Fruit fly (Drosophila melanogaster): ENCODE measurements around the gene CG10375.
A peak's percentile ranks its signal among the peaks of the same experiment; 100 is the strongest.

Gene CG10375

DNA sequence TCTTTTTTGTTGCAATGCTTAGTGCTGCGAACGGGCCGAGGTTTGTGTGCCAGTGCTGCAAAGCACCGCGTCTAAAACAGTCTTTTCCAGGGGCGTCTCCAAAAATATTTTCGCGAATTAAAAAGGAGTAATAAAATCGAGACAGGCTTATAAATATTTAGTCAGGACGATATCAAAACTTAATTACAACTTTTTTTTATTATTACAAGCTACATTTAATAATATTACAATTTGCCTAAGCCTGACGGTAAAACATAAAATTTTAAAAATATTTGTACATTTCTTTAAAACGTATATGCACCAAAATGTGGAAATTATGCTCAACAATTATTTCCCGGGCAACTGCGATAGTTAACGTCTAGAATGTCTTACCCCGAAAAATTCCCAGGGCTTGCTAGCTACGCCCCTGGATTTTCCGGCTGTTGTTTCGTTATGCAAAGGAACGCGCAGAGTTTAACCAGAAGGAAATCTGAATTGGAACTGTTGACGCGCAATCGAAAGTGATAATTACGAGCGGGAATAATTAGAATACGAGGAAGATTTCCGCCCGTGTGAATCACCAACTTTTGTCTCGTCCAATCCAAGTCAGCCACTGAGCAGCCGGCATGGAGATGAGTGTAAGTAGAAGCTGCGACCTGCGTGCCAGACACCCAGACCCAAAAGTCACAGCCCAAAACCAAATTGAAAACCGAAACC, 9.5 kb upstream of the CG10375 start, which contains the start of the genes PTPMT1 and Hrd3 (continued):
- TF ChIP-seq tap (tag; optimal IDR thresholded peaks at IDR 0.05) (peak; percentile 96), CG6254 (GFP tag; optimal IDR thresholded peaks at IDR 0.05) (peak; percentile 94), run (tag; optimal IDR thresholded peaks at IDR 0.05) (peak; percentile 95), CG9215 (GFP tag; IDR thresholded peaks at IDR 0.05) (peak; percentile 98), pan (optimal IDR thresholded peaks at IDR 0.05) (no peak), pan (GFP tag; optimal IDR thresholded peaks at IDR 0.05 in 1 of 2, IDR thresholded peaks at IDR 0.05 in 1 of 2) (peak in 1 of 2 experiments; percentile 93), CG34422 (GFP tag; IDR thresholded peaks at IDR 0.05) (peak; percentile 95), lola (GFP tag; optimal IDR thresholded peaks at IDR 0.05) (peak in 1 of 3 experiments; percentile 99), zfh1 (GFP tag; IDR thresholded peaks at IDR 0.05) (peak; percentile 96), Hmx (GFP tag; optimal IDR thresholded peaks at IDR 0.05) (peak; percentile 97), Spps (tag; optimal IDR thresholded peaks at IDR 0.05) (peak; percentile 96), CG33557 (GFP tag; optimal IDR thresholded peaks at IDR 0.05) (peak; percentile 98), CG8290 (GFP tag; optimal IDR thresholded peaks at IDR 0.05) (peak; percentile 95), CG8290 (tag; optimal IDR thresholded peaks at IDR 0.05) (peak; percentile 85 to 96), HmgD (GFP tag; optimal IDR thresholded peaks at IDR 0.05) (peak; percentile 93), CG15073 (GFP tag; optimal IDR thresholded peaks at IDR 0.05) (peak; percentile 89), crol (GFP tag; IDR thresholded peaks at IDR 0.05) (peak; percentile 63; the same call in 1 of the 2 replicates), trh (GFP tag; optimal IDR thresholded peaks at IDR 0.05) (peak; percentile 97), CG1792 (GFP tag; optimal IDR thresholded peaks at IDR 0.05) (peak; percentile 94), NC2β (GFP tag; optimal IDR thresholded peaks at IDR 0.05) (peak; percentile 95), sim (GFP tag; IDR thresholded peaks at IDR 0.05) (peak; percentile 89), CG2712 (tag; optimal IDR thresholded peaks at IDR 0.05) (peak; percentile 99), cas (GFP tag; IDR thresholded peaks at IDR 0.05) (peak; percentile 85), CG42726 (GFP tag; IDR thresholded peaks at IDR 0.05; ENCODE audit: partially characterized antibody) (no peak), ash1 (GFP tag; optimal IDR thresholded peaks at IDR 0.05) (peak; percentile 71), CG18599 (GFP tag; optimal IDR thresholded peaks at IDR 0.05) (peak; percentile 99), CG7928 (GFP tag; optimal IDR thresholded peaks at IDR 0.05) (peak; percentile 82), gce (GFP tag; IDR thresholded peaks at IDR 0.05) (peak; percentile 87; the same call in 2 of the 3 replicates), ranshi (GFP tag; IDR thresholded peaks at IDR 0.05) (peak; percentile 96; the same call in 1 of the 2 replicates), phol (tag; optimal IDR thresholded peaks at IDR 0.05) (peak; percentile 99), crp (GFP tag; optimal IDR thresholded peaks at IDR 0.05) (peak; percentile 27 to 77), CG12219 (GFP tag; optimal IDR thresholded peaks at IDR 0.05) (peak; percentile 94), CG4282 (GFP tag; optimal IDR thresholded peaks at IDR 0.05) (peak; percentile 90), CG2202 (tag; optimal IDR thresholded peaks at IDR 0.05) (peak; percentile 97), Optix (GFP tag; IDR thresholded peaks at IDR 0.05) (peak; percentile 91), HHEX (GFP tag; optimal IDR thresholded peaks at IDR 0.05) (peak; percentile 99), HLH3B (GFP tag; IDR thresholded peaks at IDR 0.05) (peak; percentile 93), dm (GFP tag; optimal IDR thresholded peaks at IDR 0.05) (peak; percentile 92), CG4424 (GFP tag; optimal IDR thresholded peaks at IDR 0.05) (peak; percentile 99), vfl (GFP tag; optimal IDR thresholded peaks at IDR 0.05) (peak; percentile 98), CG17829 (tag; optimal IDR thresholded peaks at IDR 0.05) (peak; percentile 99), Hsf (GFP tag; optimal IDR thresholded peaks at IDR 0.05) (peak; percentile 99), Poxn (GFP tag; IDR thresholded peaks at IDR 0.05) (peak; percentile 88), sr (GFP tag; IDR thresholded peaks at IDR 0.05) (no peak; the same call in 2 of the 3 replicates), ewg (GFP tag; optimal IDR thresholded peaks at IDR 0.05) (peak; percentile 96), Aef1 (GFP tag; IDR thresholded peaks at IDR 0.05) (peak; percentile 95), gcm (GFP tag; optimal IDR thresholded peaks at IDR 0.05) (peak; percentile 97), peb (GFP tag; IDR thresholded peaks at IDR 0.05) (peak; percentile 93), Eip74EF (GFP tag; optimal IDR thresholded peaks at IDR 0.05) (peak in 1 of 2 experiments; percentile 98)

All from whole organism, embryonic.